Worm (Caenorhabditis elegans) whole organism, L4 larva: ENCODE results near the gene F47B10.6.
A peak's percentile ranks its signal among the peaks of the same experiment; 100 is the strongest.

Source experiments
- Y48G9A.11 ChIP-seq: fragments of 200-800 bp; sonication (Bioruptor generic); IDR thresholded peaks from 2 replicates; pipeline ENCODE4 v1.3.6; 2022; ENCODE audit warnings: missing genetic modification reagents, missing genetic modification characterization, missing compliant biosample characterization
- Y5F2A.4 ChIP-seq: fragments of 200-800 bp; sonication (Bioruptor generic); optimal IDR thresholded peaks from 2 replicates; lab custom pipeline; 2018; ENCODE audit warnings: mild to moderate bottlenecking, missing genetic modification characterization, missing compliant biosample characterization
- daf-16 ChIP-seq, 3 experiments: sonication (generic microtip); optimal IDR thresholded peaks; 2 replicates each; lab custom pipeline; 2016 to 2017; ENCODE audit warnings: missing genetic modification characterization in 3 of 3, missing genetic modification reagents in 3 of 3, mild to moderate bottlenecking in 2 of 3, missing compliant biosample characterization in 2 of 3, missing biosample characterization in 1 of 3, moderate library complexity in 1 of 3
- daf-19 ChIP-seq: fragments of 200-800 bp; sonication (Bioruptor generic); conservative IDR thresholded peaks from 2 replicates; pipeline ENCODE4 v1.3.6; 2022; ENCODE audit warnings: missing genetic modification characterization, missing compliant biosample characterization
- dmd-6 ChIP-seq: fragments of 200-800 bp; sonication (Bioruptor generic); IDR thresholded peaks from 2 replicates; pipeline ENCODE4 v1.3.6; 2022; ENCODE audit warnings: missing genetic modification reagents, missing genetic modification characterization, missing compliant biosample characterization
- dpl-1 ChIP-seq: fragments of 150-350 bp; optimal IDR thresholded peaks from 2 replicates; lab custom pipeline; 2014; ENCODE audit warnings: missing biosample characterization, missing genetic modification reagents, missing genetic modification characterization
- duxl-1 ChIP-seq: sonication (generic microtip); optimal IDR thresholded peaks from 2 replicates; lab custom pipeline; 2016; ENCODE audit warnings: mild to moderate bottlenecking, missing genetic modification characterization, moderate library complexity, missing compliant biosample characterization; ENCODE audit not compliant: poor library complexity
- dve-1 ChIP-seq: sonication (generic microtip); optimal IDR thresholded peaks from 2 replicates; lab custom pipeline; 2017; ENCODE audit warnings: antibody characterized with exemption, mild to moderate bottlenecking, missing genetic modification characterization, missing compliant biosample characterization; ENCODE audit not compliant: insufficient read depth
- hlh-11 ChIP-seq: fragments of 200-800 bp; sonication (Bioruptor generic); optimal IDR thresholded peaks from 2 replicates; lab custom pipeline; 2018; ENCODE audit warnings: mild to moderate bottlenecking, missing genetic modification characterization, missing compliant biosample characterization
- hlh-30 ChIP-seq: sonication (generic microtip); optimal IDR thresholded peaks from 2 replicates; lab custom pipeline; 2017; ENCODE audit warnings: antibody characterized with exemption, mild to moderate bottlenecking, missing genetic modification characterization, missing compliant biosample characterization; ENCODE audit not compliant: insufficient read depth
- hmg-1.1 ChIP-seq: fragments of 200-800 bp; sonication (Bioruptor generic); IDR thresholded peaks from 2 replicates; pipeline ENCODE4 v1.3.6; 2022; ENCODE audit warnings: missing genetic modification reagents, missing genetic modification characterization, missing compliant biosample characterization
- jun-1 ChIP-seq: fragments of 150-350 bp; optimal IDR thresholded peaks from 2 replicates; lab custom pipeline; 2014; ENCODE audit warnings: missing biosample characterization, missing genetic modification reagents, missing genetic modification characterization
- lim-7 ChIP-seq: fragments of 200-800 bp; sonication (Bioruptor generic); IDR thresholded peaks from 2 replicates; pipeline ENCODE4 v1.3.6; 2022; ENCODE audit warnings: missing genetic modification characterization, missing compliant biosample characterization
- lin-1 ChIP-seq: fragments of 200-800 bp; sonication (Bioruptor generic); IDR thresholded peaks from 2 replicates; pipeline ENCODE4 v1.3.6; 2022; ENCODE audit warnings: missing genetic modification reagents, missing genetic modification characterization, missing compliant biosample characterization
- lin-13 ChIP-seq: fragments of 150-350 bp; optimal IDR thresholded peaks from 2 replicates; lab custom pipeline; 2014; ENCODE audit warnings: missing biosample characterization, missing genetic modification reagents, missing genetic modification characterization
- lin-29 ChIP-seq: fragments of 200-800 bp; sonication (Bioruptor generic); IDR thresholded peaks from 2 replicates; pipeline ENCODE4 v1.3.6; 2022; ENCODE audit warnings: missing genetic modification reagents, missing genetic modification characterization, missing compliant biosample characterization
- lin-39 ChIP-seq: fragments of 150-350 bp; optimal IDR thresholded peaks from 2 replicates; lab custom pipeline; 2014; ENCODE audit warnings: missing biosample characterization, missing genetic modification reagents, missing genetic modification characterization
- mdl-1 ChIP-seq, 2 experiments: fragments of 150-350 bp in 1 of 2; sonication (generic microtip) in 1 of 2; optimal IDR thresholded peaks; 2 replicates each; lab custom pipeline; 2014 to 2017; ENCODE audit warnings: missing biosample characterization in 2 of 2, missing genetic modification characterization in 2 of 2
- mep-1 ChIP-seq: fragments of 150-350 bp; sonication (generic microtip); optimal IDR thresholded peaks from 3 replicates; lab custom pipeline; 2014; ENCODE audit warnings: missing biosample characterization, missing genetic modification characterization
- mes-2 ChIP-seq: sonication (generic microtip); optimal IDR thresholded peaks from 2 replicates; lab custom pipeline; 2016; ENCODE audit warnings: missing genotype, mild to moderate bottlenecking, missing genetic modification characterization, missing compliant biosample characterization; ENCODE audit not compliant: poor library complexity, severe bottlenecking
- mxl-3 ChIP-seq: fragments of 200-800 bp; sonication (Bioruptor generic); optimal IDR thresholded peaks from 2 replicates; lab custom pipeline; 2018; ENCODE audit warnings: mild to moderate bottlenecking, missing genetic modification characterization, missing compliant biosample characterization
- nhr-102 ChIP-seq: sonication (generic microtip); optimal IDR thresholded peaks from 2 replicates; lab custom pipeline; 2016; ENCODE audit warnings: mild to moderate bottlenecking, missing genetic modification characterization, moderate library complexity, missing compliant biosample characterization
- nhr-237 ChIP-seq: sonication (generic microtip); optimal IDR thresholded peaks from 2 replicates; lab custom pipeline; 2017; ENCODE audit warnings: missing biosample characterization, missing genetic modification characterization
- nhr-28 ChIP-seq: fragments of 150-350 bp; optimal IDR thresholded peaks from 2 replicates; lab custom pipeline; 2014; ENCODE audit warnings: missing biosample characterization, missing genetic modification characterization
- nhr-41 ChIP-seq: fragments of 200-800 bp; sonication (Bioruptor generic); IDR thresholded peaks from 2 replicates; pipeline ENCODE4 v1.3.6; 2022; ENCODE audit warnings: missing genetic modification reagents, missing genetic modification characterization, missing compliant biosample characterization
- nhr-48 ChIP-seq: sonication (generic microtip); optimal IDR thresholded peaks from 2 replicates; lab custom pipeline; 2016; ENCODE audit warnings: mild to moderate bottlenecking, missing genetic modification characterization, missing compliant biosample characterization
- pha-4 ChIP-seq, 2 experiments: fragments of 150-350 bp in 1 of 2; fragments of 200-800 bp in 1 of 2; sonication (Bioruptor generic) in 1 of 2; IDR thresholded peaks in 1 of 2; optimal IDR thresholded peaks in 1 of 2; 2 replicates each; pipeline versions ENCODE4 v1.3.6 to Lab custom; 2014 to 2022; ENCODE audit warnings: missing genetic modification characterization in 2 of 2, missing genetic modification reagents in 2 of 2, missing biosample characterization in 1 of 2, missing compliant biosample characterization in 1 of 2
- php-3 ChIP-seq: fragments of 200-800 bp; sonication (Bioruptor generic); IDR thresholded peaks from 2 replicates; pipeline ENCODE4 v1.3.6; 2022; ENCODE audit warnings: missing genetic modification reagents, missing genetic modification characterization, missing compliant biosample characterization
- pqm-1 ChIP-seq: sonication (generic microtip); optimal IDR thresholded peaks from 2 replicates; lab custom pipeline; 2017; ENCODE audit warnings: missing biosample characterization, missing genetic modification characterization
- set-16 ChIP-seq: fragments of 200-800 bp; sonication (Bioruptor generic); IDR thresholded peaks from 2 replicates; pipeline ENCODE4 v1.3.6; 2022; ENCODE audit warnings: missing genetic modification reagents, missing genetic modification characterization, missing compliant biosample characterization
- snpc-4 ChIP-seq: fragments of 150-350 bp; optimal IDR thresholded peaks from 2 replicates; lab custom pipeline; 2014; ENCODE audit warnings: missing biosample characterization, missing genetic modification characterization
- spr-3 ChIP-seq: fragments of 200-800 bp; sonication (Bioruptor generic); optimal IDR thresholded peaks from 2 replicates; lab custom pipeline; 2018; ENCODE audit warnings: mild to moderate bottlenecking, missing genetic modification characterization, missing compliant biosample characterization
- tra-1 ChIP-seq: fragments of 200-800 bp; sonication (Bioruptor generic); IDR thresholded peaks from 2 replicates; pipeline ENCODE4 v1.3.6; 2022; ENCODE audit warnings: missing genetic modification reagents, missing genetic modification characterization, missing compliant biosample characterization
- unc-62 ChIP-seq, 3 experiments: fragments of 150-350 bp in 1 of 3; sonication (generic microtip); optimal IDR thresholded peaks in 2 of 3; peaks in 1 of 3; 1 replicate in 1 of 3; 2 replicates in 2 of 3; lab custom pipeline; 2014 to 2017; ENCODE audit warnings: missing biosample characterization in 3 of 3, missing genetic modification characterization in 3 of 3, missing genetic modification reagents in 3 of 3, missing genotype in 1 of 3
- zip-2 ChIP-seq: fragments of 150-350 bp; optimal IDR thresholded peaks from 2 replicates; lab custom pipeline; 2014; ENCODE audit warnings: missing biosample characterization, missing genetic modification characterization
- ztf-11 ChIP-seq: fragments of 150-350 bp; optimal IDR thresholded peaks from 2 replicates; lab custom pipeline; 2014; ENCODE audit warnings: missing biosample characterization, missing genetic modification characterization
- ztf-7 ChIP-seq: fragments of 150-350 bp; optimal IDR thresholded peaks from 2 replicates; lab custom pipeline; 2014; ENCODE audit warnings: missing biosample characterization, missing genetic modification characterization

F47B10.6 gene

DNA sequence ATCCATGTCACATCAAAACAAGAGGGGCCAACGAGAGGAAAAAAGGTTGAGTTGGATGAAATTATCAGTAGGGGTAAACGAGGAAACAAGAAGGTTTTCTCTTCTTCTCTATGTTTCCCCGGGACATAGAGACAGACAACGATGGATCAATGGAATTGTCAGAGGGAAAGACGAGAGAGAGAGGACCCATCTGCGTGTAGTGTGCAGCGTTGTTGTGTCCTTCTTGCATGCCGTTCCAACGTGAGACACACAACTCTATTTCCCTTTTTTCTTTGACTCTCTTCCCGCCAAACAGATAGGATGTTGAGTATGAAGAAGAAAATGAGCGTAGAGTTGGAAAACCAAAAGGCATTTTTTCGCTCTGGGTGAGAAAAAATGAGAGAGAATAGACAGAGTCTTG lies 12.7 kb downstream of the F47B10.6 start (continued):
- TF ChIP-seq ztf-11 (no peak), mes-2 (tag; lab: Kevin White, UChicago) (peak; percentile 39), Y48G9A.11 (GFP tag; lab: Robert Waterston, UW) (no peak), dpl-1 (GFP tag; lab: Kevin White, UChicago) (peak; percentile 21), duxl-1 (tag; lab: Kevin White, UChicago) (no peak), pha-4 (GFP tag; IDR thresholded peaks at IDR 0.05; lab: Robert Waterston, UW) (no peak), pha-4 (tag; optimal IDR thresholded peaks at IDR 0.05; lab: Kevin White, UChicago) (no peak), lin-13 (GFP tag; lab: Kevin White, UChicago) (no peak), hmg-1.1 (GFP tag; lab: Robert Waterston, UW) (peak; percentile 69), snpc-4 (tag; lab: Kevin White, UChicago) (no peak), php-3 (0 out of 2 replicates have a peak, but pooled peaks have one; percentile 22)

DNA sequence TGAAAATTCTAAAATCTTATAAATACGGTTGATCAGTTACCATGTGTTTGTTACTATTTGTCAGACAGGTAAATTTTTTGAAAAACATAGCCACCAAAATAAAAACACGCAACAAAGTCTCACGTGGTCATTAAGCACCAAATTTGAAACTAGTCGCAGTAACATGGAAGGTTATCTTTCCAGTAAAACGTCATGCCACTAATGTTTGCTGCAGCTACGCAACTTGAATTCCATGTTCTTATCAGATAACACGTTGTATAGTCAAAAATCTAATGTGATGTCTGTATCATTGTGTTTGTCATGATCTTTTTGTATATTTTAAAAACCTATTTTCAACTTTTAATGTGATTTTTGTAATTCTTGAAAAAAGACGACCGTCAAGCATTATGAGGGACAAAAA lies 13.5 kb downstream of the F47B10.6 start:
- TF ChIP-seq Y5F2A.4 (no peak), lin-29 (GFP tag; lab: Robert Waterston, UW) (no peak), hlh-11 (tag; lab: Kevin White, UChicago) (peak; percentile 83), pqm-1 (tag; lab: Kevin White, UChicago) (peak; percentile 79), spr-3 (GFP tag; lab: Kevin White, UChicago) (no peak), tra-1 (GFP tag; lab: Robert Waterston, UW) (0 out of 2 replicates have a peak, but pooled peaks have one; percentile 23), daf-16 (GFP tag; optimal IDR thresholded peaks at IDR 0.05; lab: Kevin White, UChicago) (no peak), daf-16 (tag; optimal IDR thresholded peaks at IDR 0.05; lab: Kevin White, UChicago) (peak; percentile 90), set-16 (GFP tag; lab: Robert Waterston, UW) (no peak), pha-4 (GFP tag; IDR thresholded peaks at IDR 0.05; lab: Robert Waterston, UW) (no peak), pha-4 (tag; optimal IDR thresholded peaks at IDR 0.05; lab: Kevin White, UChicago) (no peak), daf-19 (GFP tag; lab: Robert Waterston, UW) (no peak), zip-2 (tag; lab: Kevin White, UChicago) (peak; percentile 24), php-3 (peak; percentile 61; the same call in 1 of the 2 replicates), hlh-30 (tag; lab: Kevin White, UChicago) (peak; percentile 66), mdl-1 (tag; optimal IDR thresholded peaks at IDR 0.05; lab: Kevin White, UChicago) (peak in 1 of 2 experiments; percentile 73), nhr-28 (peak; percentile 78), nhr-102 (tag; lab: Kevin White, UChicago) (peak; percentile 5), lin-1 (peak; percentile 74), lim-7 (GFP tag; lab: Robert Waterston, UW) (no peak), unc-62 (GFP tag; optimal IDR thresholded peaks at IDR 0.05 in 1 of 2; lab: Kevin White, UChicago) (peak in 1 of 2 experiments; percentile 66), unc-62 (tag; optimal IDR thresholded peaks at IDR 0.05; lab: Kevin White, UChicago) (no peak), jun-1 (tag; lab: Kevin White, UChicago) (no peak), mep-1 (no peak), dmd-6 (GFP tag; lab: Robert Waterston, UW) (peak; percentile 79), nhr-237 (tag; lab: Kevin White, UChicago) (no peak), nhr-48 (peak; percentile 43), ztf-7 (tag; lab: Kevin White, UChicago) (peak; percentile 24), nhr-41 (GFP tag; lab: Robert Waterston, UW) (no peak), mxl-3 (GFP tag; lab: Kevin White, UChicago) (peak; percentile 67), lin-39 (tag; lab: Kevin White, UChicago) (no peak), dve-1 (peak; percentile 86)
